Worm (Caenorhabditis elegans): Measurements from ENCODE around the gene ZK262.4.

- no peak for TF ChIP-seq pes-1 (GFP tag; IDR thresholded peaks at IDR 0.05)
- TF ChIP-seq hmbx-1 (tag; optimal IDR thresholded peaks at IDR 0.05), result no peak
- TF ChIP-seq ama-1 (optimal IDR thresholded peaks at IDR 0.05), result no peak
- TF ChIP-seq B0310.2 (tag; optimal IDR thresholded peaks at IDR 0.05), result no peak
- no peak for TF ChIP-seq flt-1 (GFP tag; IDR thresholded peaks at IDR 0.05)
- TF ChIP-seq tbx-11 (GFP tag; IDR thresholded peaks at IDR 0.05), result no peak
- TF ChIP-seq hnd-1 (tag; optimal IDR thresholded peaks at IDR 0.05), result no peak
- no peak for TF ChIP-seq ceh-13 (GFP tag; optimal IDR thresholded peaks at IDR 0.05)
- no peak for TF ChIP-seq tbx-37 (GFP tag; conservative IDR thresholded peaks at IDR 0.05)
- no peak for TF ChIP-seq aly-1 (tag; optimal IDR thresholded peaks at IDR 0.05)
- no peak for TF ChIP-seq tra-4 (tag; optimal IDR thresholded peaks at IDR 0.05)
- TF ChIP-seq hmg-4 (GFP tag; optimal IDR thresholded peaks at IDR 0.05), result no peak
These were observed 11.5 kb downstream of the ZK262.4 start, which contains the start of gene ZK262.2 for ce11 chrV:18412887-18413286.
